Worm (Caenorhabditis elegans): ENCODE measurements around the gene F55G11.8.

- TF ChIP-seq unc-39 (tag; optimal IDR thresholded peaks at IDR 0.05), result no peak
- TF ChIP-seq ceh-20 (GFP tag; IDR thresholded peaks at IDR 0.05), result no peak
- TF ChIP-seq Y5F2A.4 (GFP tag; optimal IDR thresholded peaks at IDR 0.05), result no peak
- TF ChIP-seq nhr-6 (tag; optimal IDR thresholded peaks at IDR 0.05), result no peak
- no peak for TF ChIP-seq F26F4.8 (GFP tag; conservative IDR thresholded peaks at IDR 0.05)
- TF ChIP-seq cey-2 (tag; optimal IDR thresholded peaks at IDR 0.05; ENCODE audit: borderline replicate concordance, insufficient read depth), result no peak
- no peak for TF ChIP-seq zip-11 (GFP tag; IDR thresholded peaks at IDR 0.05)
- no peak for TF ChIP-seq F10B5.3 (tag; optimal IDR thresholded peaks at IDR 0.05)
- no peak for TF ChIP-seq ces-1 (GFP tag; optimal IDR thresholded peaks at IDR 0.05)
- TF ChIP-seq T26A8.4 (GFP tag; IDR thresholded peaks at IDR 0.05), result no peak
- no peak for TF ChIP-seq nhr-41 (GFP tag; IDR thresholded peaks at IDR 0.05)
- peak; percentile 38 for TF ChIP-seq pqm-1 (tag; optimal IDR thresholded peaks at IDR 0.05)
- no peak for TF ChIP-seq mdl-1 (tag; optimal IDR thresholded peaks at IDR 0.05)
Measured at ce11 chrIV:13008405-13009208, 46.0 kb downstream of the F55G11.8 start, which contains the start of gene mbk-2.

All from whole organism, L4 larva.